Fruit fly (Drosophila melanogaster) S2 (cell line): ENCODE results near the gene CG31917.
A peak's percentile ranks its signal among the peaks of the same experiment; 100 is the strongest.

Experiments
- CG8478 ChIP-seq: fragments of >200 bp; optimal IDR thresholded peaks from 2 replicates; lab custom pipeline; 2018
- CTCF ChIP-seq, 2 experiments: fragments of >200 bp; optimal IDR thresholded peaks; 2 replicates each; lab custom pipeline; 2018

- TF ChIP-seq CTCF (optimal IDR thresholded peaks at IDR 0.05; lab: Kevin White, UChicago) (peak in 1 of 2 experiments; percentile 56), CG8478 (lab: Kevin White, UChicago) (no peak)
Measured at dm6 chr2L:5003670-5004453, 6.8 kb downstream of the CG31917 start.
